Fruit fly (Drosophila melanogaster) whole organism, embryonic: ENCODE measurements around the gene Kat60.

Experiments
- Antp ChIP-seq: fragments of 200-800 bp; sonication (Bioruptor generic); optimal IDR thresholded peaks from 3 replicates; lab custom pipeline; 2016; ENCODE audit warnings: missing biosample characterization, missing genetic modification characterization
- CG10431 ChIP-seq: fragments of 200-800 bp; sonication (Bioruptor generic); optimal IDR thresholded peaks from 3 replicates; lab custom pipeline; 2018; ENCODE audit warnings: missing biosample characterization, mild to moderate bottlenecking, missing genetic modification characterization
- CG11085 ChIP-seq: fragments of 200-800 bp; sonication (Bioruptor generic); IDR thresholded peaks from 2 replicates; pipeline ENCODE4 v1.3.6; 2022; ENCODE audit warnings: missing biosample characterization, missing genetic modification characterization
- CG11560 ChIP-seq: fragments of 200-800 bp; sonication (Bioruptor generic); IDR thresholded peaks from 3 replicates; pipeline ENCODE4 v1.3.6; 2022; ENCODE audit warnings: missing biosample characterization, missing genetic modification characterization
- CG12071 ChIP-seq: fragments of 200-800 bp; sonication (Bioruptor generic); optimal IDR thresholded peaks from 3 replicates; lab custom pipeline; 2018; ENCODE audit warnings: missing biosample characterization, mild to moderate bottlenecking, missing genetic modification characterization
- CG12391 ChIP-seq: fragments of 200-800 bp; sonication (Bioruptor generic); optimal IDR thresholded peaks from 3 replicates; lab custom pipeline; 2018; ENCODE audit warnings: missing biosample characterization, mild to moderate bottlenecking, missing genetic modification characterization, moderate library complexity
- CG13424 ChIP-seq: fragments of 200-800 bp; sonication (Bioruptor generic); optimal IDR thresholded peaks from 2 replicates; lab custom pipeline; 2019; ENCODE audit warnings: missing biosample characterization, mild to moderate bottlenecking, missing genetic modification characterization, moderate library complexity
- CG13894 ChIP-seq: fragments of 200-800 bp; sonication (Bioruptor generic); optimal IDR thresholded peaks from 3 replicates; lab custom pipeline; 2018; ENCODE audit warnings: missing biosample characterization, mild to moderate bottlenecking, missing genetic modification characterization, moderate library complexity
- CG14014 ChIP-seq: fragments of 200-800 bp; sonication (Bioruptor generic); IDR thresholded peaks from 2 replicates; pipeline ENCODE4 v1.3.6; 2022; ENCODE audit warnings: missing biosample characterization, missing genetic modification characterization
- CG14860 ChIP-seq: fragments of 200-800 bp; sonication (Bioruptor generic); IDR thresholded peaks from 3 replicates; pipeline ENCODE4 v1.3.6; 2022; ENCODE audit warnings: missing biosample characterization, missing genetic modification characterization; ENCODE audit not compliant: partially characterized antibody
- CG15479 ChIP-seq: fragments of 200-800 bp; sonication (Bioruptor generic); optimal IDR thresholded peaks from 3 replicates; lab custom pipeline; 2019; ENCODE audit warnings: missing biosample characterization, mild to moderate bottlenecking, missing genetic modification characterization, moderate library complexity
- CG15601 ChIP-seq: fragments of 200-800 bp; sonication (Bioruptor generic); optimal IDR thresholded peaks from 3 replicates; lab custom pipeline; 2019; ENCODE audit warnings: missing biosample characterization, mild to moderate bottlenecking, missing genetic modification characterization, moderate library complexity
- CG17385 ChIP-seq: fragments of 200-800 bp; sonication (Bioruptor generic); optimal IDR thresholded peaks from 3 replicates; lab custom pipeline; 2018; ENCODE audit warnings: missing biosample characterization, mild to moderate bottlenecking, missing genetic modification characterization
- CG17829 ChIP-seq: fragments of 200-800 bp; optimal IDR thresholded peaks from 2 replicates; lab custom pipeline; 2019; ENCODE audit warnings: missing biosample characterization, mild to moderate bottlenecking, missing genetic modification characterization, moderate library complexity
- CG18619 ChIP-seq: fragments of 200-800 bp; sonication (Bioruptor generic); optimal IDR thresholded peaks from 3 replicates; lab custom pipeline; 2017; ENCODE audit warnings: missing biosample characterization, mild to moderate bottlenecking, missing genetic modification characterization
- CG2712 ChIP-seq: fragments of 200-800 bp; optimal IDR thresholded peaks from 3 replicates; lab custom pipeline; 2019; ENCODE audit warnings: missing biosample characterization, mild to moderate bottlenecking, missing genetic modification characterization, moderate library complexity
- CG30431 ChIP-seq: fragments of 200-800 bp; sonication (Bioruptor generic); optimal IDR thresholded peaks from 2 replicates; lab custom pipeline; 2017; ENCODE audit warnings: missing biosample characterization, missing genetic modification characterization
- CG33213 ChIP-seq: fragments of 200-800 bp; sonication (Bioruptor generic); optimal IDR thresholded peaks from 3 replicates; lab custom pipeline; 2016; ENCODE audit warnings: missing biosample characterization, missing genetic modification characterization
- CG4328 ChIP-seq: fragments of 200-800 bp; sonication (Bioruptor generic); optimal IDR thresholded peaks from 3 replicates; lab custom pipeline; 2017; ENCODE audit warnings: missing biosample characterization, missing genetic modification reagents, missing genetic modification characterization
- CG6791 ChIP-seq: fragments of 200-800 bp; sonication (Bioruptor generic); IDR thresholded peaks from 3 replicates; pipeline ENCODE4 v1.3.6; 2022; ENCODE audit warnings: missing biosample characterization, missing genetic modification characterization; ENCODE audit not compliant: partially characterized antibody
- CG8478 ChIP-seq: fragments of >200 bp; optimal IDR thresholded peaks from 2 replicates; lab custom pipeline; 2018
- CG9609 ChIP-seq: fragments of 200-800 bp; sonication (Bioruptor generic); optimal IDR thresholded peaks from 3 replicates; lab custom pipeline; 2016; ENCODE audit warnings: missing biosample characterization, missing genetic modification characterization
- CHES-1-like ChIP-seq: fragments of 200-800 bp; sonication (Bioruptor generic); optimal IDR thresholded peaks from 2 replicates; lab custom pipeline; 2016; ENCODE audit warnings: missing biosample characterization, missing genetic modification characterization
- D19A ChIP-seq: fragments of 200-800 bp; optimal IDR thresholded peaks from 3 replicates; lab custom pipeline; 2019; ENCODE audit warnings: missing biosample characterization, mild to moderate bottlenecking, missing genetic modification characterization, moderate library complexity
- Ets65A ChIP-seq: fragments of 200-800 bp; sonication (Bioruptor generic); peaks from one replicate; lab custom pipeline; 2016; ENCODE audit warnings: missing biosample characterization, missing genetic modification characterization
- HHEX ChIP-seq: fragments of 200-800 bp; sonication (Bioruptor generic); optimal IDR thresholded peaks from 3 replicates; lab custom pipeline; 2017; ENCODE audit warnings: missing biosample characterization, mild to moderate bottlenecking, missing genetic modification characterization, missing genetic modification reagents
- HLH3B ChIP-seq: fragments of 200-800 bp; sonication (Bioruptor generic); IDR thresholded peaks from 2 replicates; pipeline ENCODE4 v1.3.6; 2022; ENCODE audit warnings: missing biosample characterization, missing genetic modification characterization
- HLHmδ ChIP-seq: fragments of 200-800 bp; sonication (Bioruptor generic); optimal IDR thresholded peaks from 2 replicates; lab custom pipeline; 2018; ENCODE audit warnings: missing biosample characterization, mild to moderate bottlenecking, missing genetic modification characterization, moderate library complexity
- HmgZ ChIP-seq: fragments of 200-800 bp; sonication (Bioruptor generic); optimal IDR thresholded peaks from 2 replicates; lab custom pipeline; 2018; ENCODE audit warnings: missing biosample characterization, mild to moderate bottlenecking, missing genetic modification characterization
- Jarid2 ChIP-seq: fragments of 200-800 bp; sonication (Bioruptor generic); optimal IDR thresholded peaks from 3 replicates; lab custom pipeline; 2017; ENCODE audit warnings: mild to moderate bottlenecking, missing biosample characterization, missing genetic modification reagents, missing genetic modification characterization
- MESR4 ChIP-seq: fragments of 200-800 bp; sonication (Bioruptor generic); optimal IDR thresholded peaks from 2 replicates; lab custom pipeline; 2018; ENCODE audit warnings: missing biosample characterization, mild to moderate bottlenecking, missing genetic modification characterization, moderate library complexity
- Med ChIP-seq: fragments of 200-800 bp; sonication (Bioruptor generic); peaks from one replicate; lab custom pipeline; 2016; ENCODE audit warnings: missing biosample characterization, missing genetic modification characterization, mild to moderate bottlenecking, inconsistent platforms, moderate library complexity
- Opbp ChIP-seq: fragments of 200-800 bp; sonication (Bioruptor generic); IDR thresholded peaks from 3 replicates; pipeline ENCODE4 v1.3.6; 2022; ENCODE audit warnings: missing biosample characterization, missing genetic modification characterization; ENCODE audit not compliant: partially characterized antibody
- Sin3A ChIP-seq: fragments of >200 bp; optimal IDR thresholded peaks from 2 replicates; lab custom pipeline; 2018
- Ssrp ChIP-seq: fragments of 200-800 bp; sonication (Bioruptor generic); optimal IDR thresholded peaks from 2 replicates; lab custom pipeline; 2018; ENCODE audit warnings: missing biosample characterization, mild to moderate bottlenecking, missing genetic modification characterization, moderate library complexity
- aop ChIP-seq: fragments of 200-800 bp; sonication (Bioruptor generic); IDR thresholded peaks from 2 replicates; pipeline ENCODE4 v1.3.6; 2022; ENCODE audit warnings: missing biosample characterization, missing genetic modification characterization
- ap ChIP-seq: fragments of 200-800 bp; sonication (Bioruptor generic); IDR thresholded peaks from 2 replicates; pipeline ENCODE4 v1.3.6; 2022; ENCODE audit warnings: missing biosample characterization, missing genetic modification characterization
- bcd ChIP-seq: fragments of 200-800 bp; sonication (Bioruptor generic); optimal IDR thresholded peaks from 2 replicates; lab custom pipeline; 2017; ENCODE audit warnings: missing biosample characterization, mild to moderate bottlenecking, missing genetic modification characterization
- caup ChIP-seq: fragments of 200-800 bp; sonication (Bioruptor generic); optimal IDR thresholded peaks from 3 replicates; lab custom pipeline; 2017; ENCODE audit warnings: missing biosample characterization, mild to moderate bottlenecking, missing genetic modification characterization, moderate library complexity; ENCODE audit not compliant: severe bottlenecking
- corto ChIP-seq: fragments of 200-800 bp; sonication (Bioruptor generic); optimal IDR thresholded peaks from 2 replicates; lab custom pipeline; 2016; ENCODE audit warnings: missing biosample characterization, mild to moderate bottlenecking, missing genetic modification characterization, moderate library complexity
- en ChIP-seq: fragments of 200-800 bp; sonication (Bioruptor generic); optimal IDR thresholded peaks from 2 replicates; lab custom pipeline; 2016; ENCODE audit warnings: missing biosample characterization, missing genetic modification characterization
- gsb-n ChIP-seq: fragments of 200-800 bp; sonication (Bioruptor generic); optimal IDR thresholded peaks from 3 replicates; lab custom pipeline; 2018; ENCODE audit warnings: missing biosample characterization, mild to moderate bottlenecking, missing genetic modification characterization
- insv ChIP-seq, 2 experiments: fragments of 200-800 bp; sonication (Bioruptor generic); optimal IDR thresholded peaks; 3 replicates each; lab custom pipeline; 2016 to 2018; ENCODE audit warnings: missing biosample characterization in 2 of 2, missing genetic modification characterization in 2 of 2
- kah ChIP-seq: fragments of 200-800 bp; sonication (Bioruptor generic); optimal IDR thresholded peaks from 2 replicates; lab custom pipeline; 2018; ENCODE audit warnings: missing biosample characterization, mild to moderate bottlenecking, missing genetic modification characterization
- nerfin-1 ChIP-seq: fragments of 200-800 bp; sonication (Bioruptor generic); optimal IDR thresholded peaks from 3 replicates; lab custom pipeline; 2019; ENCODE audit warnings: missing biosample characterization, mild to moderate bottlenecking, missing genetic modification characterization, moderate library complexity
- pros ChIP-seq: fragments of 200-800 bp; sonication (Bioruptor generic); optimal IDR thresholded peaks from 3 replicates; lab custom pipeline; 2019; ENCODE audit warnings: missing biosample characterization, mild to moderate bottlenecking, missing genetic modification characterization, moderate library complexity
- rib ChIP-seq: fragments of 200-800 bp; sonication (Bioruptor generic); IDR thresholded peaks from 2 replicates; pipeline ENCODE4 v1.3.6; 2022; ENCODE audit warnings: missing biosample characterization, missing genetic modification characterization
- seq ChIP-seq: fragments of 200-800 bp; sonication (Bioruptor generic); IDR thresholded peaks from 2 replicates; pipeline ENCODE4 v1.3.6; 2022; ENCODE audit warnings: missing biosample characterization, missing genetic modification characterization
- stc ChIP-seq: fragments of 200-800 bp; sonication (Bioruptor generic); IDR thresholded peaks from 2 replicates; pipeline ENCODE4 v1.3.6; 2022; ENCODE audit warnings: missing biosample characterization, missing genetic modification characterization
- trem ChIP-seq: fragments of 200-800 bp; optimal IDR thresholded peaks from 3 replicates; lab custom pipeline; 2019; ENCODE audit warnings: missing biosample characterization, mild to moderate bottlenecking, missing genetic modification characterization, moderate library complexity
- wdn ChIP-seq: fragments of 200-800 bp; sonication (Bioruptor generic); IDR thresholded peaks from 2 replicates; pipeline ENCODE4 v1.3.6; 2022; ENCODE audit warnings: missing biosample characterization, missing genetic modification characterization

The Kat60 gene

DNA sequence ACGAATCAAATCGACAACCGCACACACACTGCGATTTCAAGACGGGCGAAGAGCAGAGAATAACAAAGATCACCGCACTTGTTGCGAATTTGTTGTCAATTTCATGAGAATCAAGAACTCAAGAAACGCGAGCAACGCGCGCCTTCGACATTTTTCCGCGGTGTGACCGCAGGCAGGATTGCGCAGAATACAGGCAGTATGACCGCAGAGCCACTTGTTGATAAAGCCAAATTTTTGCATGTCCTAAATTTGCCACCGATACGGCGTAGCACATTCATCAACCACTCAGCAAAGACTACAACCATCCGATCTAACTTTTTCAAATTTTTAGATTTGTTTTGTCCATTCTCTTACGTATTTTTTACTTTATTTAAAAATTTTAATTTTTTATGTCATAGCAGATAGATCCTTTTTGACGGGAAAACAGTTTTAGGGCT lies 14.7 kb downstream of the Kat60 start, which contains the start of gene cno (continued):
- no peak for TF ChIP-seq caup
- TF ChIP-seq insv (GFP tag; optimal IDR thresholded peaks at IDR 0.05; lab: Kevin White, UChicago), result peak in 1 of 2 experiments; percentile 8
- no peak for TF ChIP-seq CG12391 (tag; lab: Kevin White, UChicago)
- peak; percentile 42 for TF ChIP-seq CG13894 (tag; lab: Kevin White, UChicago)
- TF ChIP-seq CG33213 (GFP tag; lab: Kevin White, UChicago), result peak; percentile 94
- TF ChIP-seq CG17829 (tag; lab: Kevin White, UChicago), result peak; percentile 61
- no peak for TF ChIP-seq wdn (GFP tag; lab: Robert Waterston, UW)
- TF ChIP-seq CG15479 (GFP tag; lab: Kevin White, UChicago), result peak; percentile 79
- TF ChIP-seq Opbp (GFP tag; lab: Robert Waterston, UW), result peak; percentile 46; the same call in 1 of the 3 replicates
- no peak for TF ChIP-seq Ssrp (tag; lab: Kevin White, UChicago)
- TF ChIP-seq pros (GFP tag; lab: Kevin White, UChicago), result no peak
- peak; percentile 56 for TF ChIP-seq HmgZ (tag; lab: Kevin White, UChicago)
- peak; percentile 28 for TF ChIP-seq CHES-1-like (GFP tag; lab: Kevin White, UChicago)
- TF ChIP-seq CG17385 (GFP tag; lab: Kevin White, UChicago), result peak; percentile 28
- no peak for TF ChIP-seq en
- no peak for TF ChIP-seq kah
- TF ChIP-seq Antp (GFP tag; lab: Kevin White, UChicago), result no peak
- TF ChIP-seq corto (GFP tag; lab: Kevin White, UChicago), result no peak
- peak; percentile 11; the same call in 1 of the 2 replicates for TF ChIP-seq stc (GFP tag; lab: Robert Waterston, UW)
- peak; percentile 2 for TF ChIP-seq bcd (GFP tag; lab: Kevin White, UChicago)
- no peak for TF ChIP-seq gsb-n (tag; lab: Kevin White, UChicago)
- TF ChIP-seq HLHmδ, result peak; percentile 87
- TF ChIP-seq trem (tag; lab: Kevin White, UChicago), result peak; percentile 72
- no peak for TF ChIP-seq CG30431 (GFP tag; lab: Kevin White, UChicago)
- TF ChIP-seq nerfin-1, result peak; percentile 19
- TF ChIP-seq Jarid2 (GFP tag; lab: Kevin White, UChicago), result peak; percentile 91
- TF ChIP-seq CG11560, result no peak
- TF ChIP-seq HHEX (GFP tag; lab: Kevin White, UChicago), result peak; percentile 1
- no peak for TF ChIP-seq ap (GFP tag; lab: Robert Waterston, UW)
- TF ChIP-seq CG11085 (GFP tag; lab: Robert Waterston, UW), result no peak
- no peak for TF ChIP-seq HLH3B
- TF ChIP-seq CG6791 (GFP tag; lab: Robert Waterston, UW), result 0 out of 3 replicates have a peak, but pooled peaks have one; percentile 39
- TF ChIP-seq CG12071, result no peak
- TF ChIP-seq CG15601 (tag; lab: Kevin White, UChicago), result peak; percentile 67
- no peak for TF ChIP-seq CG9609 (GFP tag; lab: Kevin White, UChicago)
- peak; percentile 15 for TF ChIP-seq Sin3A (lab: Kevin White, UChicago)
- TF ChIP-seq Ets65A, result peak; percentile 91
- no peak for TF ChIP-seq CG14014 (GFP tag; lab: Robert Waterston, UW)
- TF ChIP-seq CG13424 (tag; lab: Kevin White, UChicago), result peak; percentile 5
- TF ChIP-seq Med (GFP tag; lab: Kevin White, UChicago), result peak; percentile 89
- TF ChIP-seq D19A, result no peak
- peak; percentile 43 for TF ChIP-seq CG2712 (tag; lab: Kevin White, UChicago)
- no peak for TF ChIP-seq CG4328
- no peak for TF ChIP-seq aop (GFP tag; lab: Robert Waterston, UW)
- peak; percentile 82 for TF ChIP-seq rib (GFP tag; lab: Robert Waterston, UW)
- TF ChIP-seq MESR4 (GFP tag; lab: Kevin White, UChicago), result peak; percentile 65
- peak; percentile 1 for TF ChIP-seq CG18619 (GFP tag; lab: Kevin White, UChicago)
- no peak for TF ChIP-seq CG10431 (GFP tag; lab: Kevin White, UChicago)
- no peak for TF ChIP-seq CG8478 (lab: Kevin White, UChicago)
- TF ChIP-seq CG14860 (GFP tag; lab: Robert Waterston, UW), result peak; percentile 21; the same call in 1 of the 3 replicates
- no peak; the same call in 1 of the 2 replicates for TF ChIP-seq seq (GFP tag; lab: Robert Waterston, UW)
